Worm (Caenorhabditis elegans) whole organism, L4/young adult: ENCODE measurements around the gene srw-57.

Experiments
- W03F9.2 ChIP-seq: fragments of 150-350 bp; optimal IDR thresholded peaks from 2 replicates; lab custom pipeline; 2014; ENCODE audit warnings: missing biosample characterization, missing genetic modification characterization
- dao-5 ChIP-seq: sonication (generic microtip); optimal IDR thresholded peaks from 2 replicates; lab custom pipeline; 2016; ENCODE audit warnings: missing genotype, missing genetic modification characterization, moderate library complexity, missing compliant biosample characterization
- him-1 ChIP-seq: sonication (generic microtip); optimal IDR thresholded peaks from 2 replicates; lab custom pipeline; 2016; ENCODE audit warnings: missing genotype, missing genetic modification reagents, missing genetic modification characterization, missing compliant biosample characterization

- TF ChIP-seq dao-5 (tag; lab: Kevin White, UChicago) (no peak), him-1 (no peak), W03F9.2 (no peak)
Measured at ce11 chrV:15974836-15975235, 20.0 kb upstream of the srw-57 start, which contains the start of gene sru-22.
